Fruit fly (Drosophila melanogaster) ovary, adult (tissue): ENCODE data around the gene CG6610.

ENCODE experiments used
- CG17801 ChIP-seq: fragments of 200-800 bp; optimal IDR thresholded peaks from 2 replicates; lab custom pipeline; 2019; ENCODE audit warnings: missing biosample characterization, mild to moderate bottlenecking, missing genetic modification characterization, moderate library complexity; ENCODE audit not compliant: partially characterized antibody

The CG6610 gene

DNA sequence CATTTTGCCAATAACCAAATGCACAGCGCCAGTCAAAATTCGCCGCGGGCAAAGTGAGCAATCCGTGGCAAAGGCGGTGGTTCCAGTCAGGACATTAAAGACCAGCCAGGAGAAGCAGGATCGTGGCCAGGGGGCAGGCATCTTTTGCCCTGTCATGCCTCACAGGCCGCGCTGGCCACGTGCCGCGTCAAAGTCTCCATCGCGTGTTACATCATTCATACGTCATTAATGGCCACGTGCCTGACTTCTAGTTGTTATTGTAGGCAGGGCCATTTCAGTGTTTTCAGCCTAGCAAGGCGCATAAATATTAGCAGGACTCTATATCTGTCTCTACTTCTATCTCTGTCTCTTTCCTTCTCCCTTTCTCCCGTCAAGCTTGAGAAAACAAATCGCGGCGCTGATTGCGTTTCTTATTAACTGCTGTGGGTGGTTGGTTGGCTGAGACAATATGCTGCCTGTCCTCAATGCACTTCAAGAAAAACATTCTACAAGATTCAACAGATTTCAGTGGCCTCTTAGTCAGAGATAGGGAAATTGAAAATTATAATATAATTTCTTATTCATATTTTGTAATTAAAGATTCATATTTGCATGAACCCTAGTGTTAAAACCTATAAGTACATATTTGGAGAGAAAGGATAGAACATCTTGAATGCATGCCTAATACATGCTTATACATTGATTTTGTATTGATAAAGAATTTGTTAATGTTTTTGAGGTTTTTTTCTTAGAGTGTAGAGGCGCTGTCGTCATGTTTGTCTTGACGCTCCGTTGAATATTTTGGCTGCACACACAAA lies 33.1 kb downstream of the CG6610 start:
- TF ChIP-seq CG17801 (GFP tag; lab: Kevin White, UChicago) = no peak

DNA sequence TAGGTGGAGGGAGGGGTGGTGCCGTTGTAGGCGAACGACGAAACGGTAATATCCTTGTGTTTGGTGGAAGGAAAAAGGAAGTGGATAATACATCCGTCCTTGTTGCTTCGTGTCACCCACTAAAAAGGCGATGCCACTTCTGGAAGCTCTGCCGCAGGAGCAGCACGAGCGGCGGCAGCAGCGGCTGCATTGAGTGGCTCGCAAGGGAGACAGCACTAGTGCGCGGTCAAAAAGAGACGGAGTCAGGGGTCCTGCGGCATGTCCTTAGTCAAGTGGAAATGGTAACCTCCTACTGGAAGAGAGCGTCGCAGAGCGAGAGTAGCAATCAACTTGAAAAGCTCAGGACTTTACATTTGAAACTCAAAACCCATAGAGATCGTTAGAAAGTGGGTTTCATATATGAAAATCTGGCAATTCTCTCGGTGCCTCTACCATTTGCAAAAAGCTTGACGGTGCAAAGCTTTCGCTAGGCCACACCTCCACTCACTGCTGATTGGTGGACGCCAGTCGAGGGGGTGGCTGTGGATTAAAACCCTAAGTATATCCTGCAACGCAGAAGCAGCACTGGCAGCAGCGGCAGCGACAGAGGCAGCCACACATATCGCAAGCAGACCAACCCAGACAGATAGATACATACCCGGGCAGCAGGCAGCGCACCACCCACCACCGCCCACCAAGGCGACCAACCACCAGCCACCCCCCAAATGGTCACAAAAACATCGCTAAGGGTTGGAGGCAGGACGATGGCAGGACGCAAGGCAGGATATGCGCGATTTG lies 35.5 kb downstream of the CG6610 start:
- no peak for TF ChIP-seq CG17801 (GFP tag; lab: Kevin White, UChicago)

DNA sequence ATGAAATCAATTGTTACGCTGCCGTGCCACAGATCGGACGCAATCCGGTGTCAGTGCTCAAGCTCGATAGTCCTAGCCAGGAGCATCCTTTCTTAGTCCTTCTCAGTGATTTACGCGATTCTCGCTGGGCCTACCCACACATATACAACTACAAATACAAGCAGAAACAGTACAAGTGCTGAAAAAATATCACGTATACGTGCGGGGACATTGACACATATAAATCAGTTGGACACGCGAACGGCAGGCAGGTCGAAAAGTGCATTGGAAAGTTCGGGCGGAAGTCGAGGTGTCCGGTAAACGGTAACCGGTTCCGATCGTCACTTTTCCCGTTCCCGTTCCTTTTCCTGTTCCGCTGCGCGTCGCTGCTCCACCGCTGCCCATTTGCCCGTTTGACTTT lies 36.1 kb downstream of the CG6610 start:
- TF ChIP-seq CG17801 (GFP tag; lab: Kevin White, UChicago) = no peak

- TF ChIP-seq CG17801 (GFP tag; lab: Kevin White, UChicago) = no peak
Observed at dm6 chr3L:6115505-6115904, 40.2 kb downstream of the CG6610 start.

dm6 chr3L:6116881-6117280 lies 41.5 kb downstream of the CG6610 start:
- TF ChIP-seq CG17801 (GFP tag; lab: Kevin White, UChicago) = no peak

DNA sequence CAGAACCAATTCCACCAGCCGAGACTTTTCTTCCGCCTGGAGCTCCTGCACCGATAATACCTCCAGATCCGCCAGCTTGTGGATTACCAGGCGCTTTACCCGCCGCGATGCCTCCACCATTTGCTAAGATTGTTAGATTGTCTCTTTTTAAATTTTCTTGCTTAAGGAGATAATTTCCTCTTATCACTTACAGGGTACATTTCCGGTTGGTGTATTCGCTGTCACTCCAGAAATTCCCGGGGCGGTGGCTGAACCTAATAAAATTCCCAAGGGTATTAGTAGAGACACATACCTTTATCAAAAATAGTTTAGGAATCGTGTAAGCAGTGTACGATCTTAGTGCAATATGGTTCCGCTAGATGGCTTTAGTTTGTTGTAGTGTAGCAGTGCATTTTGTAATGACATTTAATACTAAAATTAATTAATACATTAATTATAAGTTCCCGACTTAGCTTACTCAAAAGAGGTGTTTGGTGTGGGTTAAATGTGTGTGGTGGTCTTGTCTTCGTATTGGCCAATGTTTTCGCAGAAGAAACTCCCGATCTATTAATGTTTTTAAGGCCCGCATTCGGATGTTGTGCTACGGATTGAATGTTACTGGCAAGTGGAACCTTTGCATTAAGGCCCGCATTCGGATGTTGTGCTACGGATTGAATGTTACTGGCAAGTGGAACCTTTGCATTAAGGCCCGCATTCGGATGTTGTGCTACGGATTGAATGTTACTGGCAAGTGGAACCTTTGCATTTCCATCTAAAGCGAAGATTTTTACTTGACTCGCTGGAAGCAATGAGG lies 49.5 kb downstream of the CG6610 start:
- no peak for TF ChIP-seq CG17801 (GFP tag; lab: Kevin White, UChicago)

dm6 chr3L:6125409-6125689 lies 50.0 kb downstream of the CG6610 start:
- no peak for TF ChIP-seq CG17801 (GFP tag; lab: Kevin White, UChicago)
